Worm (Caenorhabditis elegans): ENCODE data around the gene C56G2.4.

DNA sequence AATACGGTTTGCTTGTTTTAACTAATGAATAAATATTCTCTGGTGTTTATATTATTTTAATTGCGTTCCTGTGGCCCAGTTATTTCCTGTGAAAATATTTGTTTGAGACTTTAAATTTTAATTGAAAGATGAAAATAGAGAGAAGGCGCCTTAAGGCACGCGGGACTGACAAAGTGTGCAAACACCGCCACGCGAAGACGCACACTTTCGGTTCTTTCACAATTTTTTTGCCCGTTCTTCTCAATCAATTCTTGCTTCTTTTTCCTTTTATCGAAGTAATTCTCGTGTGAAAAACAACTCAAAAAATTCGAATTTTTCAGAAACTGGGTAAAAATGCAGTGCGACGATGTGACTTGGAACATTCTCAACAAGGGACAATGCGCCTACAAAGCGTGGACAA, 47.6 kb downstream of the C56G2.4 start, which contains the start of gene C16A3.6:
- TF ChIP-seq unc-62 (GFP tag; optimal IDR thresholded peaks at IDR 0.05) (no peak), lin-13 (GFP tag; optimal IDR thresholded peaks at IDR 0.05) (no peak), ceh-82 (tag; optimal IDR thresholded peaks at IDR 0.05) (no peak)

Data from whole organism, L2 larva.